Fruit fly (Drosophila melanogaster): ENCODE measurements around the gene Prp39.
A peak's percentile ranks its signal among the peaks of the same experiment; 100 is the strongest.

- peak in 1 of 2 experiments; percentile 5 for TF ChIP-seq CTCF (optimal IDR thresholded peaks at IDR 0.05)
- no peak for TF ChIP-seq CG8478 (optimal IDR thresholded peaks at IDR 0.05)
These were observed 46.3 kb downstream of the Prp39 start for dm6 chr3R:28858241-28858647.
